Worm (Caenorhabditis elegans): ENCODE results near the gene C29E4.12.

Gene C29E4.12

DNA sequence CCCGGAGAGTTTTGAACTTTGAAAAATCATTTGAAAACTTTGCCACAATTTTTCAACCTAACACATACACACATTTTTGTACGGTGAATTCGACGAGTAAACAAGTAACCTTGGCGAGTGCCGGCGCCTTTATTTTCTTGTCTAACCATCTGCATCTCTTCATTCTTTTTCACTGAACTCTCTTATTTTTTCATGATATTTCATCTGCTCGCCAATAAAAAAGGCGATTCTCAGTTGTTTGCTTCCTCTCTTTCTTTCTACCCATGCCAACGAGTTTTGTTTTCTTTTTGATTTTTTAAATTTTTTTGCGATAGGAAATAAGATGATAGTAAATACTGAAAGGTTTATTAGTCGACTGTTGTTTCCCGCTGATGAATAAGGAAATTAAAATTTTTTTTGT lies 37.8 kb downstream of the C29E4.12 start (continued):
- TF ChIP-seq zim-3 (tag; optimal IDR thresholded peaks at IDR 0.05) (no peak), pha-4 (tag; optimal IDR thresholded peaks at IDR 0.05) (peak; percentile 14), pbrm-1 (GFP tag; IDR thresholded peaks at IDR 0.05) (peak; percentile 38), snpc-3.4 (tag; optimal IDR thresholded peaks at IDR 0.05) (no peak), rpc-1 (optimal IDR thresholded peaks at IDR 0.05) (no peak), rpc-1 (tag; optimal IDR thresholded peaks at IDR 0.05) (no peak), nhr-80 (tag; optimal IDR thresholded peaks at IDR 0.05) (peak; percentile 38), hmg-1.2 (GFP tag; IDR thresholded peaks at IDR 0.05) (peak; percentile 93), ztf-25 (GFP tag; IDR thresholded peaks at IDR 0.05) (no peak), ztf-18 (tag; optimal IDR thresholded peaks at IDR 0.05) (no peak), dpl-1 (GFP tag; optimal IDR thresholded peaks at IDR 0.05) (no peak), aptf-2 (GFP tag; conservative IDR thresholded peaks at IDR 0.05) (no peak), K12H6.12 (tag; optimal IDR thresholded peaks at IDR 0.05) (no peak), snpc-4 (GFP tag; optimal IDR thresholded peaks at IDR 0.05) (no peak), snpc-4 (tag; optimal IDR thresholded peaks at IDR 0.05) (no peak), hlh-12 (tag; optimal IDR thresholded peaks at IDR 0.05) (no peak), ceh-79 (tag; optimal IDR thresholded peaks at IDR 0.05) (no peak), mcd-1 (GFP tag; IDR thresholded peaks at IDR 0.05) (no peak), ZK185.1 (tag; optimal IDR thresholded peaks at IDR 0.05; ENCODE audit: poor library complexity, severe bottlenecking) (peak; percentile 33), dpff-1 (tag; optimal IDR thresholded peaks at IDR 0.05) (no peak), lin-40 (tag; optimal IDR thresholded peaks at IDR 0.05) (peak; percentile 15), hsf-1 (GFP tag; IDR thresholded peaks at IDR 0.05) (no peak), Y95B8A.8 (GFP tag; IDR thresholded peaks at IDR 0.05) (no peak), K11D2.4 (GFP tag; IDR thresholded peaks at IDR 0.05) (no peak)

DNA sequence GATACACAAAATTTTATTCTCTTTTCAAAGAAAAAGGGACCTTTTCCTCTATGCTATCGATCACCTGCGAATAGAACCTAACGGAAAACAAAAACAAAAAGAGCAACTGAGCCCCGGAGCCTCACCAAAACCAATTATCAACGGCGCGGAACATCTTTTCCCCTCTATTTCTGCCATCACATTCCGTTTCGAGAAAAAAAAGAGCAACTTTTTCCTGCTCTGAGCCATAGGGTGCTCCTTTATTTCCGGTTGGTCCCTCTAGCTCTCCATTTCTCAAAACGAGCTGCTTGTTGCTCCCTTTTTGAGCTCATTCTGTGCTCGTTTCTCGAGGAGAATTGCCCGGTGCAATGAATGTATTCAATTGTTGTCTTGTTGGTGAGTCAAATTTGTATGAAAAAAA lies 38.7 kb downstream of the C29E4.12 start, which contains the start of gene clp-1:
Gene clp-1 (plus strand): TSS at position 301 of the 400 bp plus-strand sequence.
- TF ChIP-seq tlf-1 (GFP tag; optimal IDR thresholded peaks at IDR 0.05), result no peak
- TF ChIP-seq mes-4 (tag; optimal IDR thresholded peaks at IDR 0.05), result no peak

- TF ChIP-seq zfh-2 (GFP tag; conservative IDR thresholded peaks at IDR 0.05), result peak; percentile 65
- TF ChIP-seq sea-2 (GFP tag; IDR thresholded peaks at IDR 0.05), result no peak
- peak; percentile 31; the same call in 1 of the 2 replicates for TF ChIP-seq madf-6 (GFP tag; IDR thresholded peaks at IDR 0.05)
Observed at ce11 chrIII:7981233-7981632, 40.3 kb downstream of the C29E4.12 start.

ce11 chrIII:7981938-7982337 lies 41.0 kb downstream of the C29E4.12 start:
- no peak for TF ChIP-seq lsy-27 (tag; optimal IDR thresholded peaks at IDR 0.05; ENCODE audit: borderline replicate concordance, insufficient read depth)
- no peak for TF ChIP-seq ZK185.1 (tag; optimal IDR thresholded peaks at IDR 0.05; ENCODE audit: poor library complexity, severe bottlenecking)
- peak; percentile 8; the same call in 1 of the 2 replicates for TF ChIP-seq egrh-3 (GFP tag; IDR thresholded peaks at IDR 0.05)
- no peak for TF ChIP-seq xnd-1 (tag; optimal IDR thresholded peaks at IDR 0.05)
- no peak for TF ChIP-seq somi-1 (GFP tag; optimal IDR thresholded peaks at IDR 0.05)
- TF ChIP-seq nhr-120 (GFP tag; IDR thresholded peaks at IDR 0.05), result no peak
- no peak for TF ChIP-seq lag-1 (GFP tag; IDR thresholded peaks at IDR 0.05)
- TF ChIP-seq ztf-6 (GFP tag; IDR thresholded peaks at IDR 0.05), result 0 out of 2 replicates have a peak, but pooled peaks have one; percentile 16
- no peak for TF ChIP-seq chd-7 (tag; optimal IDR thresholded peaks at IDR 0.05)
- no peak for TF ChIP-seq efl-1 (GFP tag; optimal IDR thresholded peaks at IDR 0.05)
- TF ChIP-seq die-1 (tag; optimal IDR thresholded peaks at IDR 0.05), result no peak
- TF ChIP-seq let-607 (tag; optimal IDR thresholded peaks at IDR 0.05), result no peak
- no peak for TF ChIP-seq F23B12.7 (tag; optimal IDR thresholded peaks at IDR 0.05; ENCODE audit: insufficient read depth)
- TF ChIP-seq rec-8 (tag; optimal IDR thresholded peaks at IDR 0.05), result no peak
- peak; percentile 65 for TF ChIP-seq zfh-2 (GFP tag; conservative IDR thresholded peaks at IDR 0.05)
- no peak for TF ChIP-seq dox-1 (GFP tag; IDR thresholded peaks at IDR 0.05)
- no peak for TF ChIP-seq ekl-4 (GFP tag; IDR thresholded peaks at IDR 0.05)

Data from whole organism, young adult.